Fruit fly (Drosophila melanogaster): ENCODE measurements around the gene RpS27A.
A peak's percentile ranks its signal among the peaks of the same experiment; 100 is the strongest.

Gene RpS27A

DNA sequence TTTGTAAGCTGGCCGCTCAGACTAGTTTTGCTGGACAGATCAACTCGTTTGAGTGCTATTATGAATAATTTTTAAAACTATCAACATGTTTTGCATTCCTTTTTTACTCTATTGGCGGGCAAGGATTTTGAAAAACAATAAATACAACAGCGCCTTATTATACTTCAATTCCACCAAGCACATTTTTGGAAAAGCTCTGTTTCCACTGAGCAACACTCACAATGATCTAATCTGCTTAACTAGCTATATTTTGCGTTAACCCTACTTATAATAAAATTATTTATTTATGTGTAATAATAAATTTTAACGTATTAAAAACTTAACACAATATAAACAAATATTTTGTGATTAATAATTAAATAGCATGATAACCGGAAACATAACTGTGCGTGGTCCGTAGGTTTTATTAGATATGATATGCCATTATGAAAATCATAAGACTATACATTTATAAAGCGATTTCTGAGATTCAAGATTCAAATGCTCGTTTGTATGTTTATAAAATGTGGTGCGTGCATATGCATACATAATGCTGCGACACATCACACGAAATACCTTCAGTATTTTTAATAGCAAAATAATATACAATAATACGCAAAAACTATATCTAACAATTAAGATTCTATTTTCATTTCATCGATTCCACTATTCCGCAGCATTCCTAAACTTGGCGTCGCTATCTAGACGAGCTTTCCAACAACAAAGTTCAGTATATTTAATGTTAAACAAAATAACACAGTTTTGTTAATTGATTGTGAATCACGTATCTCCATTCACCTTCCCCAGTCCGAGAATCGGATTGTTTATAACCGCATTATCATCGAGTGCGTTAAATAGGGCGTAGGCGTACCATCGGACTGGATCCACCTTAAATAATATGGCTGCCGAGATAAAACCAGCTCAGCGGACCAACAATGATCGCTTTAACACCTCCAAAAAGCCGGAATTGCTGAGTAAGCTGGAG, 14.8 kb downstream of the RpS27A start, which contains the start of the genes pie and Wdfy2 (continued):
- TF ChIP-seq D (optimal IDR thresholded peaks at IDR 0.05), result no peak
- no peak for TF ChIP-seq D (GFP tag; optimal IDR thresholded peaks at IDR 0.05)
- peak; percentile 92 for TF ChIP-seq CG17802 (tag; optimal IDR thresholded peaks at IDR 0.05)
- no peak for TF ChIP-seq CG1832 (GFP tag; optimal IDR thresholded peaks at IDR 0.05)
- peak; percentile 79 for TF ChIP-seq E2f2 (GFP tag; IDR thresholded peaks at IDR 0.05)
- peak; percentile 74 for TF ChIP-seq CG11723 (GFP tag; optimal IDR thresholded peaks at IDR 0.05)

- TF ChIP-seq CG11560 (tag; IDR thresholded peaks at IDR 0.05) (peak; percentile 43; the same call in 1 of the 3 replicates), Dref (GFP tag; IDR thresholded peaks at IDR 0.05) (0 out of 2 replicates have a peak, but pooled peaks have one; percentile 6), CG3726 (GFP tag; IDR thresholded peaks at IDR 0.05) (0 out of 3 replicates have a peak, but pooled peaks have one; percentile 16), Pdp1 (GFP tag; optimal IDR thresholded peaks at IDR 0.05) (no peak), sob (GFP tag; IDR thresholded peaks at IDR 0.05) (no peak), hb (GFP tag; IDR thresholded peaks at IDR 0.05; ENCODE audit: partially characterized antibody) (peak; percentile 55; the same call in 1 of the 3 replicates), CG5953 (GFP tag; IDR thresholded peaks at IDR 0.05) (0 out of 2 replicates have a peak, but pooled peaks have one; percentile 12), CG4404 (GFP tag; IDR thresholded peaks at IDR 0.05) (0 out of 2 replicates have a peak, but pooled peaks have one; percentile 13), CG14965 (GFP tag; optimal IDR thresholded peaks at IDR 0.05; ENCODE audit: borderline replicate concordance) (peak; percentile 6), Hr3 (GFP tag; optimal IDR thresholded peaks at IDR 0.05) (no peak), eve (GFP tag; optimal IDR thresholded peaks at IDR 0.05) (no peak), amos (GFP tag; IDR thresholded peaks at IDR 0.05; ENCODE audit: partially characterized antibody) (0 out of 2 replicates have a peak, but pooled peaks have one; percentile 16), org-1 (GFP tag; optimal IDR thresholded peaks at IDR 0.05) (no peak), ato (GFP tag; IDR thresholded peaks at IDR 0.05; ENCODE audit: partially characterized antibody) (0 out of 2 replicates have a peak, but pooled peaks have one; percentile 13), Med (GFP tag) (peak; percentile 62), CG1832 (GFP tag; optimal IDR thresholded peaks at IDR 0.05) (peak; percentile 9), Opbp (GFP tag; IDR thresholded peaks at IDR 0.05; ENCODE audit: partially characterized antibody) (0 out of 3 replicates have a peak, but pooled peaks have one; percentile 4), bsh (GFP tag; optimal IDR thresholded peaks at IDR 0.05) (no peak)
Measured at dm6 chr2L:10425599-10425998, 17.4 kb downstream of the RpS27A start.

dm6 chr2L:10426534-10427048, 18.4 kb downstream of the RpS27A start, which contains the start of the genes SmB and KdelR:
TSS of gene SmB (minus strand) at chr2L:10426627.
TSS of gene KdelR (plus strand) at chr2L:10426887.
- TF ChIP-seq CG1603 (tag; optimal IDR thresholded peaks at IDR 0.05) (peak; percentile 16), stwl (tag; optimal IDR thresholded peaks at IDR 0.05) (peak; percentile 91), CG8290 (GFP tag; optimal IDR thresholded peaks at IDR 0.05) (peak; percentile 40), CG8290 (tag; optimal IDR thresholded peaks at IDR 0.05) (peak in 1 of 2 experiments; percentile 53), CG15514 (GFP tag; optimal IDR thresholded peaks at IDR 0.05) (peak; percentile 66), tap (tag; optimal IDR thresholded peaks at IDR 0.05) (no peak), tna (GFP tag; IDR thresholded peaks at IDR 0.05; ENCODE audit: partially characterized antibody) (peak; percentile 84), HLH4C (GFP tag; IDR thresholded peaks at IDR 0.05; ENCODE audit: partially characterized antibody) (peak; percentile 96), CG11560 (tag; IDR thresholded peaks at IDR 0.05) (peak; percentile 98), oc (tag; optimal IDR thresholded peaks at IDR 0.05) (no peak), hb (GFP tag; IDR thresholded peaks at IDR 0.05; ENCODE audit: partially characterized antibody) (peak; percentile 90), CG12071 (GFP tag; optimal IDR thresholded peaks at IDR 0.05) (no peak), Doc3 (GFP tag; IDR thresholded peaks at IDR 0.05; ENCODE audit: partially characterized antibody) (peak; percentile 57; the same call in 1 of the 3 replicates), crc (GFP tag; optimal IDR thresholded peaks at IDR 0.05) (no peak), sna (GFP tag; IDR thresholded peaks at IDR 0.05; ENCODE audit: partially characterized antibody) (peak; percentile 89), CG5180 (GFP tag; optimal IDR thresholded peaks at IDR 0.05) (no peak), CG17186 (GFP tag; optimal IDR thresholded peaks at IDR 0.05) (peak; percentile 3), CG13775 (GFP tag; optimal IDR thresholded peaks at IDR 0.05) (peak; percentile 36), Trl (optimal IDR thresholded peaks at IDR 0.05) (no peak), Trl (GFP tag; optimal IDR thresholded peaks at IDR 0.05) (peak; percentile 24), E2f2 (GFP tag; IDR thresholded peaks at IDR 0.05) (peak; percentile 68; the same call in 1 of the 2 replicates), CG12769 (tag; optimal IDR thresholded peaks at IDR 0.05) (no peak), zen (tag; optimal IDR thresholded peaks at IDR 0.05) (peak; percentile 11)
